Worm (Caenorhabditis elegans) whole organism, L2 larva: ENCODE results near the gene ser-1.

Experiments used
- blmp-1 ChIP-seq: sonication (generic microtip); optimal IDR thresholded peaks from 2 replicates; lab custom pipeline; 2017; ENCODE audit warnings: missing genetic modification characterization, mild to moderate bottlenecking, missing compliant biosample characterization, antibody characterized with exemption, moderate library complexity; ENCODE audit not compliant: insufficient read depth
- dmd-4 ChIP-seq: sonication (generic microtip); optimal IDR thresholded peaks from 2 replicates; lab custom pipeline; 2017; ENCODE audit warnings: missing biosample characterization, missing genetic modification characterization
- egl-27 ChIP-seq: sonication (generic microtip); optimal IDR thresholded peaks from 3 replicates; lab custom pipeline; 2017; ENCODE audit warnings: missing biosample characterization, missing genetic modification reagents, missing genetic modification characterization
- elt-3 ChIP-seq: sonication (generic microtip); optimal IDR thresholded peaks from 2 replicates; lab custom pipeline; 2017; ENCODE audit warnings: missing biosample characterization, missing genetic modification characterization
- nhr-129 ChIP-seq: fragments of 150-350 bp; optimal IDR thresholded peaks from 2 replicates; lab custom pipeline; 2014; ENCODE audit warnings: missing biosample characterization, missing genetic modification characterization
- nhr-77 ChIP-seq: fragments of 150-350 bp; optimal IDR thresholded peaks from 2 replicates; lab custom pipeline; 2014; ENCODE audit warnings: missing biosample characterization, missing genetic modification characterization
- ztf-11 ChIP-seq: sonication (generic microtip); optimal IDR thresholded peaks from 2 replicates; lab custom pipeline; 2017; ENCODE audit warnings: missing biosample characterization, missing genetic modification characterization

DNA sequence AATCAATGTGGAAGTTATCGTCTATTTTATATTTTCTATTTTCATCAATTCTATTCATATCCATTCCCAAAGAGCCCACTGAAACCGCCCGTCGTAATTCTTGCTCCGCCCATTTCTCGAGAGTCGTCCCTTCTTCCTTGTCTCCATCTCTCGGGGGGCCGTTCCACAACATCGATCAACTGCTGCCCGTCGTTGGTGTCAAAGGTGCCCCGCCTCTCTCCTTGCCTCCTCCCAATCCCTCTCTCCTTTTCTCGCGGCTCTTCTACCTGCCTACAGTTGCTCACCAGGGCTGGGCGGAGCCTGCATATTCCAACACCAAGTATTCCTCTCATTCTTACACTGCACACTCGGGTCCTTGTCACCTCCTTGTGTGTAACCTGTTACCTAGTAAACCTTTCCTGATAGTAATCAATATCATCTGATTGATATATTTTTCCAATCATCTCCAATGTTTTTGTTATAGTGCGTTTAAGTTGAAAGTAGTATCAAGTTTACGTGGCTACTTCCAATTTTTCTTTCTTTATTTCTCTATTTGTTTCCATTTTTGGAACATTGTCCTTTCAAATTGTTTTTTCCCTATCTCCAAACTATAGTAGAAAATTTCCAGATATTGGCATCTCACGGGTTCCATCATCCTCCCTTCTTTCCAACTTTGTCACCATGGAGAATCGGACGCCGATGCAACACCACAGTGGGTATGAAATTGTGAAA is 43.2 kb upstream of the ser-1 start, which contains the start of gene pat-9:
- no peak for TF ChIP-seq nhr-129 (tag; lab: Kevin White, UChicago)
- TF ChIP-seq nhr-77 (tag; lab: Kevin White, UChicago): no peak
- no peak for TF ChIP-seq elt-3 (tag; lab: Kevin White, UChicago)
- TF ChIP-seq ztf-11 (tag; lab: Kevin White, UChicago): no peak
- TF ChIP-seq dmd-4 (tag; lab: Kevin White, UChicago): no peak
- TF ChIP-seq blmp-1 (tag; lab: Kevin White, UChicago): no peak
- TF ChIP-seq egl-27: no peak
